Fruit fly (Drosophila melanogaster) whole organism, prepupa: Measurements from ENCODE around the gene CG5810.

Experiments used
- Blimp-1 ChIP-seq: fragments of 200-800 bp; sonication (Bioruptor generic); optimal IDR thresholded peaks from 3 replicates; lab custom pipeline; 2017; ENCODE audit warnings: missing biosample characterization, missing genetic modification characterization, mild to moderate bottlenecking, moderate library complexity, missing genetic modification reagents
- CG10631 ChIP-seq: fragments of 200-800 bp; sonication (Bioruptor generic); optimal IDR thresholded peaks from 2 replicates; lab custom pipeline; 2016; ENCODE audit warnings: missing biosample characterization, missing genetic modification characterization
- CG10669 ChIP-seq: fragments of 200-800 bp; sonication (Bioruptor generic); optimal IDR thresholded peaks from 3 replicates; lab custom pipeline; 2018; ENCODE audit warnings: missing biosample characterization, mild to moderate bottlenecking, missing genetic modification characterization, moderate library complexity
- CG11294 ChIP-seq: fragments of 200-800 bp; sonication (Bioruptor generic); IDR thresholded peaks from 2 replicates; pipeline ENCODE4 v1.3.6; 2022; ENCODE audit warnings: missing biosample characterization, missing genetic modification characterization
- CG11762 ChIP-seq: fragments of 200-800 bp; sonication (Bioruptor generic); optimal IDR thresholded peaks from 3 replicates; lab custom pipeline; 2016; ENCODE audit warnings: missing biosample characterization, missing genetic modification characterization; ENCODE audit not compliant: insufficient read depth
- CG11902 ChIP-seq: fragments of 200-800 bp; sonication (Bioruptor generic); optimal IDR thresholded peaks from 3 replicates; lab custom pipeline; 2016; ENCODE audit warnings: missing biosample characterization, missing genetic modification characterization
- CG15336 ChIP-seq: fragments of 200-800 bp; sonication (Bioruptor generic); IDR thresholded peaks from 2 replicates; pipeline ENCODE4 v1.3.6; 2022; ENCODE audit warnings: missing biosample characterization, missing genetic modification characterization
- CG1621 ChIP-seq: fragments of 200-800 bp; sonication (Bioruptor generic); optimal IDR thresholded peaks from 3 replicates; lab custom pipeline; 2018; ENCODE audit warnings: missing biosample characterization, mild to moderate bottlenecking, missing genetic modification characterization
- CG16779 ChIP-seq: fragments of 200-800 bp; sonication (Bioruptor generic); optimal IDR thresholded peaks from 3 replicates; lab custom pipeline; 2017; ENCODE audit warnings: missing biosample characterization, mild to moderate bottlenecking, missing genetic modification characterization
- CG3032 ChIP-seq: fragments of 200-800 bp; optimal IDR thresholded peaks from 2 replicates; lab custom pipeline; 2019; ENCODE audit warnings: missing biosample characterization, mild to moderate bottlenecking, missing genetic modification characterization, moderate library complexity
- CG31627 ChIP-seq: fragments of 200-800 bp; sonication (Bioruptor generic); optimal IDR thresholded peaks from 3 replicates; lab custom pipeline; 2016; ENCODE audit warnings: missing biosample characterization, missing genetic modification characterization
- CG32006 ChIP-seq: fragments of 200-800 bp; sonication (Bioruptor generic); optimal IDR thresholded peaks from 3 replicates; lab custom pipeline; 2017; ENCODE audit warnings: missing biosample characterization, mild to moderate bottlenecking, missing genetic modification characterization
- CG34406 ChIP-seq: fragments of 200-800 bp; sonication (Bioruptor generic); optimal IDR thresholded peaks from 3 replicates; lab custom pipeline; 2016; ENCODE audit warnings: missing biosample characterization, missing genetic modification characterization
- CG6163 ChIP-seq: fragments of 200-800 bp; sonication (Bioruptor generic); IDR thresholded peaks from 3 replicates; pipeline ENCODE4 v1.3.6; 2022; ENCODE audit warnings: missing biosample characterization, missing genetic modification characterization
- CG6276 ChIP-seq: fragments of 200-800 bp; sonication (Bioruptor generic); optimal IDR thresholded peaks from 2 replicates; lab custom pipeline; 2017; ENCODE audit warnings: missing biosample characterization, mild to moderate bottlenecking, missing genetic modification characterization
- CG6792 ChIP-seq: fragments of 200-800 bp; sonication (Bioruptor generic); optimal IDR thresholded peaks from 3 replicates; lab custom pipeline; 2016; ENCODE audit warnings: missing biosample characterization, missing genetic modification characterization
- CG6808 ChIP-seq: fragments of 200-800 bp; sonication (Bioruptor generic); optimal IDR thresholded peaks from 3 replicates; lab custom pipeline; 2017; ENCODE audit warnings: missing biosample characterization, missing genetic modification characterization, mild to moderate bottlenecking, moderate library complexity, missing genetic modification reagents
- CG6854 ChIP-seq: fragments of 200-800 bp; sonication (Bioruptor generic); optimal IDR thresholded peaks from 2 replicates; lab custom pipeline; 2017; ENCODE audit warnings: missing biosample characterization, mild to moderate bottlenecking, missing genetic modification characterization
- CG8632 ChIP-seq: fragments of 200-800 bp; sonication (Bioruptor generic); optimal IDR thresholded peaks from 3 replicates; lab custom pipeline; 2016; ENCODE audit warnings: missing biosample characterization, missing genetic modification characterization
- CG9139 ChIP-seq: fragments of 200-800 bp; sonication (Bioruptor generic); optimal IDR thresholded peaks from 3 replicates; lab custom pipeline; 2017; ENCODE audit warnings: missing biosample characterization, mild to moderate bottlenecking, missing genetic modification characterization
- Eip75B ChIP-seq: fragments of 200-800 bp; sonication (Bioruptor generic); optimal IDR thresholded peaks from 3 replicates; lab custom pipeline; 2016; ENCODE audit warnings: missing biosample characterization, missing genetic modification characterization
- Eip93F ChIP-seq: fragments of 200-800 bp; sonication (Bioruptor generic); optimal IDR thresholded peaks from 2 replicates; lab custom pipeline; 2016; ENCODE audit warnings: missing biosample characterization, mild to moderate bottlenecking, missing genetic modification characterization
- Ets21C ChIP-seq: fragments of 200-800 bp; sonication (Bioruptor generic); optimal IDR thresholded peaks from 3 replicates; lab custom pipeline; 2016; ENCODE audit warnings: missing biosample characterization, missing genetic modification characterization
- Ets96B ChIP-seq: fragments of 200-800 bp; optimal IDR thresholded peaks from 2 replicates; lab custom pipeline; 2019; ENCODE audit warnings: missing biosample characterization, mild to moderate bottlenecking, missing genetic modification characterization, moderate library complexity
- Gug ChIP-seq: fragments of 200-800 bp; sonication (Bioruptor generic); IDR thresholded peaks from 2 replicates; pipeline ENCODE4 v1.3.6; 2022; ENCODE audit warnings: missing biosample characterization, missing genetic modification characterization
- Hr4 ChIP-seq: fragments of 200-800 bp; sonication (Bioruptor generic); optimal IDR thresholded peaks from 3 replicates; lab custom pipeline; 2016; ENCODE audit warnings: missing biosample characterization, missing genetic modification characterization
- Met ChIP-seq: fragments of 200-800 bp; sonication (Bioruptor generic); optimal IDR thresholded peaks from 3 replicates; lab custom pipeline; 2016; ENCODE audit warnings: missing biosample characterization, missing genetic modification characterization
- OdsH ChIP-seq: fragments of 200-800 bp; sonication (Bioruptor generic); optimal IDR thresholded peaks from 3 replicates; lab custom pipeline; 2016; ENCODE audit warnings: missing biosample characterization, missing genetic modification characterization
- Smox ChIP-seq: fragments of 200-800 bp; sonication (Bioruptor generic); optimal IDR thresholded peaks from 3 replicates; lab custom pipeline; 2016; ENCODE audit warnings: missing biosample characterization, missing genetic modification characterization
- achi ChIP-seq: fragments of 200-800 bp; sonication (Bioruptor generic); optimal IDR thresholded peaks from 3 replicates; lab custom pipeline; 2016; ENCODE audit warnings: missing biosample characterization, missing genetic modification characterization
- cyc ChIP-seq: fragments of 200-800 bp; sonication (Bioruptor generic); optimal IDR thresholded peaks from 3 replicates; lab custom pipeline; 2016; ENCODE audit warnings: missing biosample characterization, missing genetic modification characterization
- dsx ChIP-seq: fragments of 200-800 bp; optimal IDR thresholded peaks from 3 replicates; lab custom pipeline; 2019; ENCODE audit warnings: missing biosample characterization, mild to moderate bottlenecking, missing genetic modification characterization, moderate library complexity; ENCODE audit not compliant: poor library complexity, severe bottlenecking
- eg ChIP-seq: fragments of 200-800 bp; sonication (Bioruptor generic); IDR thresholded peaks from 3 replicates; pipeline ENCODE4 v1.3.6; 2022; ENCODE audit warnings: missing biosample characterization, missing genetic modification characterization
- esn ChIP-seq: fragments of 200-800 bp; sonication (Bioruptor generic); optimal IDR thresholded peaks from 2 replicates; lab custom pipeline; 2016; ENCODE audit warnings: missing biosample characterization, mild to moderate bottlenecking, missing genetic modification characterization, moderate library complexity
- fd59A ChIP-seq: fragments of 200-800 bp; sonication (Bioruptor generic); optimal IDR thresholded peaks from 2 replicates; lab custom pipeline; 2017; ENCODE audit warnings: missing biosample characterization, mild to moderate bottlenecking, missing genetic modification characterization, missing genetic modification reagents
- fkh ChIP-seq: fragments of 200-800 bp; sonication (Bioruptor generic); optimal IDR thresholded peaks from 3 replicates; lab custom pipeline; 2017; ENCODE audit warnings: missing biosample characterization, mild to moderate bottlenecking, missing genetic modification characterization, moderate library complexity
- lz ChIP-seq: fragments of 200-800 bp; sonication (Bioruptor generic); optimal IDR thresholded peaks from 3 replicates; lab custom pipeline; 2016; ENCODE audit warnings: missing biosample characterization, missing genetic modification characterization
- net ChIP-seq: fragments of 200-800 bp; sonication (Bioruptor generic); optimal IDR thresholded peaks from 3 replicates; lab custom pipeline; 2016; ENCODE audit warnings: missing biosample characterization, missing genetic modification characterization
- pdm3 ChIP-seq: fragments of 200-800 bp; sonication (Bioruptor generic); optimal IDR thresholded peaks from 3 replicates; lab custom pipeline; 2016; ENCODE audit warnings: missing biosample characterization, missing genetic modification characterization
- salr ChIP-seq, 2 experiments: fragments of 200-800 bp; sonication (Bioruptor generic); optimal IDR thresholded peaks; 3 replicates each; lab custom pipeline; 2016 to 2018; ENCODE audit warnings: missing biosample characterization in 2 of 2, missing genetic modification characterization in 2 of 2, mild to moderate bottlenecking in 1 of 2
- spab ChIP-seq: fragments of 200-800 bp; sonication (Bioruptor generic); optimal IDR thresholded peaks from 2 replicates; lab custom pipeline; 2017; ENCODE audit warnings: missing biosample characterization, mild to moderate bottlenecking, missing genetic modification characterization, missing genetic modification reagents
- ss ChIP-seq, 2 experiments: fragments of 200-800 bp; sonication (Bioruptor generic); optimal IDR thresholded peaks; 2 replicates in 1 of 2; 3 replicates in 1 of 2; lab custom pipeline; 2017 to 2018; ENCODE audit warnings: mild to moderate bottlenecking in 2 of 2, missing biosample characterization in 2 of 2, missing genetic modification characterization in 2 of 2, moderate library complexity in 1 of 2
- svp ChIP-seq: fragments of 200-800 bp; sonication (Bioruptor generic); peaks from one replicate; lab custom pipeline; 2016; ENCODE audit warnings: missing biosample characterization, missing genetic modification characterization

Gene CG5810

dm6 chr3R:21184373-21185132, 21.0 kb downstream of the CG5810 start (continued):
- peak; percentile 3 for TF ChIP-seq CG11762 (GFP tag; lab: Kevin White, UChicago)
- peak; percentile 50 for TF ChIP-seq lz (GFP tag; lab: Kevin White, UChicago)

- no peak for TF ChIP-seq pdm3 (GFP tag; lab: Kevin White, UChicago)
- TF ChIP-seq fkh (GFP tag; lab: Kevin White, UChicago): peak; percentile 19
- TF ChIP-seq Hr4: no peak
- no peak for TF ChIP-seq CG6792 (GFP tag; lab: Kevin White, UChicago)
- TF ChIP-seq Blimp-1 (GFP tag; lab: Kevin White, UChicago): peak; percentile 0
- no peak for TF ChIP-seq Smox (GFP tag; lab: Kevin White, UChicago)
These were observed 22.1 kb downstream of the CG5810 start for dm6 chr3R:21185655-21186054.

- TF ChIP-seq CG3032 (tag; lab: Kevin White, UChicago) (no peak), cyc (peak; percentile 41), Ets96B (no peak), CG32006 (GFP tag; lab: Kevin White, UChicago) (peak; percentile 52), CG8632 (GFP tag; lab: Kevin White, UChicago) (no peak), salr (GFP tag; optimal IDR thresholded peaks at IDR 0.05; lab: Kevin White, UChicago) (peak in 1 of 2 experiments; percentile 52), CG11294 (no peak), achi (GFP tag; lab: Kevin White, UChicago) (no peak), Eip75B (GFP tag; lab: Kevin White, UChicago) (peak; percentile 56), CG9139 (GFP tag; lab: Kevin White, UChicago) (no peak), Ets21C (GFP tag; lab: Kevin White, UChicago) (no peak), OdsH (GFP tag; lab: Kevin White, UChicago) (peak; percentile 33), Eip93F (GFP tag; lab: Kevin White, UChicago) (no peak), CG16779 (no peak), pdm3 (GFP tag; lab: Kevin White, UChicago) (peak; percentile 43), esn (GFP tag; lab: Kevin White, UChicago) (peak; percentile 62), ss (GFP tag; optimal IDR thresholded peaks at IDR 0.05; lab: Kevin White, UChicago) (peak; percentile 29 to 74), Blimp-1 (GFP tag; lab: Kevin White, UChicago) (peak; percentile 93), CG6163 (no peak), fd59A (GFP tag; lab: Kevin White, UChicago) (peak; percentile 19), CG6276 (peak; percentile 40), Gug (GFP tag; lab: Robert Waterston, UW) (no peak), lz (GFP tag; lab: Kevin White, UChicago) (peak; percentile 37), CG10631 (GFP tag; lab: Kevin White, UChicago) (no peak), CG31627 (GFP tag; lab: Kevin White, UChicago) (peak; percentile 58), CG10669 (GFP tag; lab: Kevin White, UChicago) (peak; percentile 13), svp (GFP tag; lab: Kevin White, UChicago) (peak; percentile 84), Met (GFP tag; lab: Kevin White, UChicago) (peak; percentile 67), CG1621 (tag; lab: Kevin White, UChicago) (no peak), CG6792 (GFP tag; lab: Kevin White, UChicago) (no peak), Smox (GFP tag; lab: Kevin White, UChicago) (peak; percentile 49), CG11902 (peak; percentile 1), eg (GFP tag; lab: Robert Waterston, UW) (no peak), dsx (GFP tag; lab: Kevin White, UChicago) (no peak), CG6854 (no peak), CG15336 (GFP tag; lab: Robert Waterston, UW) (peak; percentile 44; the same call in 1 of the 2 replicates), CG6808 (GFP tag; lab: Kevin White, UChicago) (peak; percentile 55), spab (peak; percentile 48), CG34406 (GFP tag; lab: Kevin White, UChicago) (peak; percentile 34), net (peak; percentile 4)
These were observed 23.2 kb downstream of the CG5810 start for dm6 chr3R:21186606-21187393.
